Fruit fly (Drosophila melanogaster) whole organism, embryonic: ENCODE data around the gene CG33269.

Experiments
- Antp ChIP-seq: fragments of 200-800 bp; sonication (Bioruptor generic); optimal IDR thresholded peaks from 3 replicates; lab custom pipeline; 2016; ENCODE audit warnings: missing biosample characterization, missing genetic modification characterization
- CG10959 ChIP-seq: fragments of 200-800 bp; sonication (Bioruptor generic); IDR thresholded peaks from 2 replicates; pipeline ENCODE4 v1.3.6; 2022; ENCODE audit warnings: missing biosample characterization, missing genetic modification characterization
- CG11093 ChIP-seq: fragments of 200-800 bp; sonication (Bioruptor generic); IDR thresholded peaks from 3 replicates; pipeline ENCODE4 v1.3.6; 2022; ENCODE audit warnings: missing biosample characterization, missing genetic modification characterization
- CG11696 ChIP-seq: fragments of 200-800 bp; sonication (Bioruptor generic); IDR thresholded peaks from 2 replicates; pipeline ENCODE4 v1.3.6; 2022; ENCODE audit warnings: missing biosample characterization, missing genetic modification characterization
- CG12219 ChIP-seq: fragments of 200-800 bp; sonication (Bioruptor generic); optimal IDR thresholded peaks from 3 replicates; lab custom pipeline; 2018; ENCODE audit warnings: missing biosample characterization, mild to moderate bottlenecking, missing genetic modification characterization
- CG1233 ChIP-seq: fragments of 200-800 bp; sonication (Bioruptor generic); optimal IDR thresholded peaks from 4 replicates; lab custom pipeline; 2018; ENCODE audit warnings: missing biosample characterization, mild to moderate bottlenecking, missing genetic modification characterization
- CG13296 ChIP-seq: fragments of 200-800 bp; sonication (Bioruptor generic); optimal IDR thresholded peaks from 3 replicates; lab custom pipeline; 2018; ENCODE audit warnings: missing biosample characterization, mild to moderate bottlenecking, missing genetic modification characterization
- CG14014 ChIP-seq: fragments of 200-800 bp; sonication (Bioruptor generic); IDR thresholded peaks from 2 replicates; pipeline ENCODE4 v1.3.6; 2022; ENCODE audit warnings: missing biosample characterization, missing genetic modification characterization
- CG2129 ChIP-seq: fragments of 200-800 bp; sonication (Bioruptor generic); IDR thresholded peaks from 2 replicates; pipeline ENCODE4 v1.3.6; 2022; ENCODE audit warnings: missing biosample characterization, missing genetic modification characterization; ENCODE audit not compliant: partially characterized antibody
- CG3726 ChIP-seq: fragments of 200-800 bp; sonication (Bioruptor generic); IDR thresholded peaks from 3 replicates; pipeline ENCODE4, ENCODE4 v1.3.6; 2022; ENCODE audit warnings: missing biosample characterization, missing genetic modification characterization
- CG42726 ChIP-seq: fragments of 200-800 bp; sonication (Bioruptor generic); IDR thresholded peaks from 2 replicates; pipeline ENCODE4 v1.3.6; 2022; ENCODE audit warnings: missing biosample characterization, missing genetic modification characterization; ENCODE audit not compliant: partially characterized antibody
- CG4282 ChIP-seq: fragments of 200-800 bp; sonication (Bioruptor generic); optimal IDR thresholded peaks from 2 replicates; lab custom pipeline; 2016; ENCODE audit warnings: missing biosample characterization, missing genetic modification characterization
- CG4820 ChIP-seq: fragments of 200-800 bp; sonication (Bioruptor generic); optimal IDR thresholded peaks from 3 replicates; lab custom pipeline; 2016; ENCODE audit warnings: missing biosample characterization, missing genetic modification characterization
- CG5953 ChIP-seq: fragments of 200-800 bp; sonication (Bioruptor generic); IDR thresholded peaks from 2 replicates; pipeline ENCODE4 v1.3.6; 2022; ENCODE audit warnings: missing biosample characterization, missing genetic modification characterization
- CG6765 ChIP-seq: fragments of 200-800 bp; sonication (Bioruptor generic); optimal IDR thresholded peaks from 3 replicates; lab custom pipeline; 2017; ENCODE audit warnings: missing biosample characterization, mild to moderate bottlenecking, missing genetic modification characterization
- CG7928 ChIP-seq: fragments of 200-800 bp; sonication (Bioruptor generic); optimal IDR thresholded peaks from 2 replicates; lab custom pipeline; 2017; ENCODE audit warnings: missing biosample characterization, mild to moderate bottlenecking, missing genetic modification characterization
- CG8290 ChIP-seq, 3 experiments: fragments of 200-800 bp; sonication (Bioruptor generic); optimal IDR thresholded peaks; 2 replicates each; lab custom pipeline; 2016 to 2019; ENCODE audit warnings: missing biosample characterization in 3 of 3, missing genetic modification characterization in 3 of 3, mild to moderate bottlenecking in 2 of 3, moderate library complexity in 1 of 3
- CrebB ChIP-seq: fragments of 200-800 bp; sonication (Bioruptor generic); optimal IDR thresholded peaks from 3 replicates; lab custom pipeline; 2018; ENCODE audit warnings: missing biosample characterization, mild to moderate bottlenecking, missing genetic modification characterization
- Deaf1 ChIP-seq: fragments of 200-800 bp; optimal IDR thresholded peaks from 3 replicates; lab custom pipeline; 2019; ENCODE audit warnings: missing biosample characterization, mild to moderate bottlenecking, missing genetic modification characterization, moderate library complexity
- Dp ChIP-seq: fragments of 200-800 bp; sonication (Bioruptor generic); optimal IDR thresholded peaks from 2 replicates; lab custom pipeline; 2018; ENCODE audit warnings: missing biosample characterization, mild to moderate bottlenecking, missing genetic modification characterization, moderate library complexity
- Ets65A ChIP-seq: fragments of 200-800 bp; sonication (Bioruptor generic); peaks from one replicate; lab custom pipeline; 2016; ENCODE audit warnings: missing biosample characterization, missing genetic modification characterization
- Hmr ChIP-seq: fragments of 200-800 bp; sonication (Bioruptor generic); optimal IDR thresholded peaks from 3 replicates; lab custom pipeline; 2017; ENCODE audit warnings: mild to moderate bottlenecking, missing biosample characterization, missing genetic modification reagents, missing genetic modification characterization
- MTF-1 ChIP-seq: fragments of 200-800 bp; sonication (Bioruptor generic); optimal IDR thresholded peaks from 2 replicates; lab custom pipeline; 2018; ENCODE audit warnings: missing biosample characterization, mild to moderate bottlenecking, missing genetic modification characterization, borderline replicate concordance
- Max ChIP-seq: fragments of 200-800 bp; sonication (Bioruptor generic); optimal IDR thresholded peaks from 2 replicates; lab custom pipeline; 2016; ENCODE audit warnings: missing biosample characterization, mild to moderate bottlenecking, missing genetic modification characterization
- Meics ChIP-seq: fragments of 200-800 bp; sonication (Bioruptor generic); optimal IDR thresholded peaks from 2 replicates; lab custom pipeline; 2017; ENCODE audit warnings: missing biosample characterization, mild to moderate bottlenecking, missing genetic modification characterization
- Nf-YB ChIP-seq: fragments of 200-800 bp; sonication (Bioruptor generic); optimal IDR thresholded peaks from 3 replicates; lab custom pipeline; 2019; ENCODE audit warnings: missing biosample characterization, mild to moderate bottlenecking, missing genetic modification characterization, moderate library complexity
- NfI ChIP-seq: fragments of 200-800 bp; sonication (Bioruptor generic); optimal IDR thresholded peaks from 3 replicates; lab custom pipeline; 2018; ENCODE audit warnings: missing biosample characterization, mild to moderate bottlenecking, missing genetic modification characterization, moderate library complexity
- Opbp ChIP-seq: fragments of 200-800 bp; sonication (Bioruptor generic); IDR thresholded peaks from 3 replicates; pipeline ENCODE4 v1.3.6; 2022; ENCODE audit warnings: missing biosample characterization, missing genetic modification characterization; ENCODE audit not compliant: partially characterized antibody
- Optix ChIP-seq: fragments of 200-800 bp; sonication (Bioruptor generic); IDR thresholded peaks from 3 replicates; pipeline ENCODE4 v1.3.6; 2022; ENCODE audit warnings: missing biosample characterization, missing genetic modification characterization
- Sry-β ChIP-seq: fragments of 200-800 bp; sonication (Bioruptor generic); optimal IDR thresholded peaks from 2 replicates; lab custom pipeline; 2018; ENCODE audit warnings: missing biosample characterization, mild to moderate bottlenecking, missing genetic modification characterization, moderate library complexity
- Xbp1 ChIP-seq: fragments of 200-800 bp; sonication (Bioruptor generic); optimal IDR thresholded peaks from 3 replicates; lab custom pipeline; 2016; ENCODE audit warnings: missing biosample characterization, mild to moderate bottlenecking, missing genetic modification characterization
- Xrp1 ChIP-seq: fragments of 200-800 bp; sonication (Bioruptor generic); IDR thresholded peaks from 2 replicates; pipeline ENCODE4 v1.3.6; 2022; ENCODE audit warnings: missing biosample characterization, missing genetic modification characterization
- abd-A ChIP-seq: fragments of 200-800 bp; sonication (Bioruptor generic); optimal IDR thresholded peaks from 3 replicates; lab custom pipeline; 2019; ENCODE audit warnings: missing biosample characterization, mild to moderate bottlenecking, missing genetic modification characterization, moderate library complexity
- cwo ChIP-seq: fragments of 200-800 bp; sonication (Bioruptor generic); optimal IDR thresholded peaks from 3 replicates; lab custom pipeline; 2017; ENCODE audit warnings: missing biosample characterization, missing genetic modification characterization, mild to moderate bottlenecking, moderate library complexity, missing genetic modification reagents
- dati ChIP-seq: fragments of 200-800 bp; sonication (Bioruptor generic); IDR thresholded peaks from 2 replicates; pipeline ENCODE4 v1.3.6; 2022; ENCODE audit warnings: missing biosample characterization, missing genetic modification characterization
- gem ChIP-seq: fragments of 200-800 bp; sonication (Bioruptor generic); optimal IDR thresholded peaks from 2 replicates; lab custom pipeline; 2019; ENCODE audit warnings: missing biosample characterization, mild to moderate bottlenecking, missing genetic modification characterization, moderate library complexity
- hth ChIP-seq: fragments of >200 bp; optimal IDR thresholded peaks from 2 replicates; lab custom pipeline; 2017; ENCODE audit warnings: inconsistent platforms
- inv ChIP-seq: fragments of 200-800 bp; sonication (Bioruptor generic); IDR thresholded peaks from 2 replicates; pipeline ENCODE4 v1.3.6; 2022; ENCODE audit warnings: missing biosample characterization, missing genetic modification characterization; ENCODE audit not compliant: partially characterized antibody
- jumu ChIP-seq: fragments of 200-800 bp; sonication (Bioruptor generic); optimal IDR thresholded peaks from 3 replicates; lab custom pipeline; 2016; ENCODE audit warnings: missing biosample characterization, missing genetic modification characterization
- knrl ChIP-seq: fragments of 200-800 bp; sonication (Bioruptor generic); IDR thresholded peaks from 3 replicates; pipeline ENCODE4 v1.3.6; 2022; ENCODE audit warnings: missing biosample characterization, missing genetic modification characterization; ENCODE audit not compliant: partially characterized antibody
- nmo ChIP-seq: fragments of 200-800 bp; sonication (Bioruptor generic); optimal IDR thresholded peaks from 2 replicates; lab custom pipeline; 2018; ENCODE audit warnings: missing biosample characterization, mild to moderate bottlenecking, missing genetic modification characterization, moderate library complexity
- p53 ChIP-seq: fragments of 200-800 bp; sonication (Bioruptor generic); optimal IDR thresholded peaks from 2 replicates; lab custom pipeline; 2016; ENCODE audit warnings: missing biosample characterization, missing genetic modification characterization
- pros ChIP-seq: fragments of 200-800 bp; sonication (Bioruptor generic); optimal IDR thresholded peaks from 3 replicates; lab custom pipeline; 2019; ENCODE audit warnings: missing biosample characterization, mild to moderate bottlenecking, missing genetic modification characterization, moderate library complexity
- pum ChIP-seq: fragments of 200-800 bp; sonication (Bioruptor generic); optimal IDR thresholded peaks from 2 replicates; lab custom pipeline; 2016; ENCODE audit warnings: missing biosample characterization, missing genetic modification characterization
- sima ChIP-seq: fragments of 200-800 bp; sonication (Bioruptor generic); optimal IDR thresholded peaks from 2 replicates; lab custom pipeline; 2016; ENCODE audit warnings: missing biosample characterization, missing genetic modification characterization
- sisA ChIP-seq: fragments of 200-800 bp; sonication (Bioruptor generic); IDR thresholded peaks from 2 replicates; pipeline ENCODE4 v1.3.6; 2022; ENCODE audit warnings: missing biosample characterization, missing genetic modification characterization
- sob ChIP-seq: fragments of 200-800 bp; sonication (Bioruptor generic); IDR thresholded peaks from 2 replicates; pipeline ENCODE4 v1.3.6; 2022; ENCODE audit warnings: missing biosample characterization, missing genetic modification characterization
- unc-4 ChIP-seq: fragments of 200-800 bp; sonication (Bioruptor generic); IDR thresholded peaks from 2 replicates; pipeline ENCODE4 v1.3.6; 2022; ENCODE audit warnings: missing biosample characterization, missing genetic modification characterization; ENCODE audit not compliant: partially characterized antibody
- wdn ChIP-seq: fragments of 200-800 bp; sonication (Bioruptor generic); IDR thresholded peaks from 2 replicates; pipeline ENCODE4 v1.3.6; 2022; ENCODE audit warnings: missing biosample characterization, missing genetic modification characterization
- zen2 ChIP-seq: fragments of 200-800 bp; sonication (Bioruptor generic); IDR thresholded peaks from 3 replicates; pipeline ENCODE4 v1.3.6; 2022; ENCODE audit warnings: missing biosample characterization, missing genetic modification characterization; ENCODE audit not compliant: partially characterized antibody

Gene CG33269

dm6 chr3L:11586794-11587462, 4.9 kb upstream of the CG33269 start (continued):
- TF ChIP-seq CrebB: no peak
- no peak for TF ChIP-seq CG13296
- TF ChIP-seq Sry-β: no peak
- no peak for TF ChIP-seq cwo (GFP tag; lab: Kevin White, UChicago)
- TF ChIP-seq unc-4 (GFP tag; lab: Robert Waterston, UW): no peak
- no peak for TF ChIP-seq CG3726 (GFP tag; lab: Robert Waterston, UW)
- no peak for TF ChIP-seq CG7928 (GFP tag; lab: Kevin White, UChicago)
- TF ChIP-seq Xrp1 (GFP tag; lab: Robert Waterston, UW): no peak
- no peak for TF ChIP-seq NfI
- TF ChIP-seq knrl (GFP tag; lab: Robert Waterston, UW): no peak
- no peak for TF ChIP-seq Meics (GFP tag; lab: Kevin White, UChicago)
- TF ChIP-seq sob: no peak
- no peak for TF ChIP-seq hth
- no peak for TF ChIP-seq pum (GFP tag; lab: Kevin White, UChicago)
- no peak for TF ChIP-seq CG6765 (GFP tag; lab: Kevin White, UChicago)
- TF ChIP-seq jumu (GFP tag; lab: Kevin White, UChicago): no peak
- TF ChIP-seq Xbp1: no peak
- TF ChIP-seq CG11093 (GFP tag; lab: Robert Waterston, UW): no peak
- TF ChIP-seq CG14014: no peak
- TF ChIP-seq sima (GFP tag; lab: Kevin White, UChicago): no peak
- TF ChIP-seq abd-A: no peak
- TF ChIP-seq CG5953 (GFP tag; lab: Robert Waterston, UW): no peak
- no peak for TF ChIP-seq Max (GFP tag; lab: Kevin White, UChicago)
- no peak for TF ChIP-seq sisA
- TF ChIP-seq Hmr (GFP tag; lab: Kevin White, UChicago): no peak
- no peak for TF ChIP-seq gem (tag; lab: Kevin White, UChicago)
- TF ChIP-seq zen2: no peak
- TF ChIP-seq CG4282: no peak
- no peak for TF ChIP-seq CG1233 (GFP tag; lab: Kevin White, UChicago)
- no peak for TF ChIP-seq CG11696 (GFP tag; lab: Robert Waterston, UW)
- TF ChIP-seq pros (GFP tag; lab: Kevin White, UChicago): peak; percentile 87
- no peak for TF ChIP-seq CG12219 (GFP tag; lab: Kevin White, UChicago)
- TF ChIP-seq Deaf1: peak; percentile 44
- TF ChIP-seq CG2129: no peak
- no peak for TF ChIP-seq CG42726
- no peak for TF ChIP-seq CG4820 (GFP tag; lab: Kevin White, UChicago)
- TF ChIP-seq dati (GFP tag; lab: Robert Waterston, UW): no peak
- no peak for TF ChIP-seq wdn (GFP tag; lab: Robert Waterston, UW)
- TF ChIP-seq Antp (GFP tag; lab: Kevin White, UChicago): no peak
- TF ChIP-seq Nf-YB (GFP tag; lab: Kevin White, UChicago): no peak
- TF ChIP-seq nmo: no peak
- no peak for TF ChIP-seq Opbp (GFP tag; lab: Robert Waterston, UW)
- 0 out of 2 replicates have a peak, but pooled peaks have one; percentile 21 for TF ChIP-seq inv (GFP tag; lab: Robert Waterston, UW)
- no peak for TF ChIP-seq MTF-1
- no peak for TF ChIP-seq CG10959 (GFP tag; lab: Robert Waterston, UW)
- no peak for TF ChIP-seq CG8290 (GFP tag; optimal IDR thresholded peaks at IDR 0.05; lab: Kevin White, UChicago)
- no peak for TF ChIP-seq CG8290 (tag; optimal IDR thresholded peaks at IDR 0.05; lab: Kevin White, UChicago)
- TF ChIP-seq Ets65A: no peak
- no peak for TF ChIP-seq Optix
- no peak for TF ChIP-seq p53 (GFP tag; lab: Kevin White, UChicago)
- no peak for TF ChIP-seq Dp (GFP tag; lab: Kevin White, UChicago)
